Worm (Caenorhabditis elegans) whole organism, L4 larva: ENCODE measurements around the gene nlp-33.

Source experiments
- F26F4.8 ChIP-seq: fragments of 200-800 bp; sonication (Bioruptor generic); conservative IDR thresholded peaks from 2 replicates; pipeline ENCODE4 v1.3.6; 2022; ENCODE audit warnings: missing genetic modification characterization, missing compliant biosample characterization
- R02D3.7 ChIP-seq: fragments of 150-350 bp; sonication (generic microtip); optimal IDR thresholded peaks from 3 replicates; lab custom pipeline; 2014; ENCODE audit warnings: missing biosample characterization, missing genetic modification characterization
- T20F7.1 ChIP-seq: fragments of 200-800 bp; sonication (Bioruptor generic); optimal IDR thresholded peaks from 2 replicates; lab custom pipeline; 2018; ENCODE audit warnings: mild to moderate bottlenecking, missing genetic modification characterization, missing compliant biosample characterization
- T26A8.4 ChIP-seq: fragments of 200-800 bp; sonication (Bioruptor generic); IDR thresholded peaks from 2 replicates; pipeline ENCODE4 v1.3.6; 2022; ENCODE audit warnings: missing genetic modification characterization, missing compliant biosample characterization
- Y5F2A.4 ChIP-seq: fragments of 200-800 bp; sonication (Bioruptor generic); optimal IDR thresholded peaks from 2 replicates; lab custom pipeline; 2018; ENCODE audit warnings: mild to moderate bottlenecking, missing genetic modification characterization, missing compliant biosample characterization
- ZK546.5 ChIP-seq, 2 experiments: sonication (generic microtip); optimal IDR thresholded peaks; 2 replicates each; lab custom pipeline; 2017; ENCODE audit warnings: missing biosample characterization in 2 of 2, missing genetic modification characterization in 2 of 2
- aha-1 ChIP-seq: fragments of 150-350 bp; peaks from one replicate; lab custom pipeline; 2014; ENCODE audit warnings: missing biosample characterization, missing genetic modification characterization
- arid-1 ChIP-seq: fragments of 200-800 bp; sonication (Bioruptor generic); conservative IDR thresholded peaks from 2 replicates; pipeline ENCODE4 v1.3.6; 2022; ENCODE audit warnings: missing genetic modification reagents, missing genetic modification characterization, missing compliant biosample characterization
- attf-4 ChIP-seq: sonication (generic microtip); optimal IDR thresholded peaks from 3 replicates; lab custom pipeline; 2017; ENCODE audit warnings: missing biosample characterization, missing genetic modification characterization
- ceh-62 ChIP-seq: sonication (generic microtip); optimal IDR thresholded peaks from 2 replicates; lab custom pipeline; 2017; ENCODE audit warnings: missing biosample characterization, missing genetic modification characterization
- cey-2 ChIP-seq: sonication (generic microtip); optimal IDR thresholded peaks from 3 replicates; lab custom pipeline; 2017; ENCODE audit warnings: missing genetic modification characterization, mild to moderate bottlenecking, missing compliant biosample characterization, antibody characterized with exemption, borderline replicate concordance; ENCODE audit not compliant: insufficient read depth
- daf-16 ChIP-seq, 3 experiments: sonication (generic microtip); optimal IDR thresholded peaks; 2 replicates each; lab custom pipeline; 2016 to 2017; ENCODE audit warnings: missing genetic modification characterization in 3 of 3, missing genetic modification reagents in 3 of 3, mild to moderate bottlenecking in 2 of 3, missing compliant biosample characterization in 2 of 3, missing biosample characterization in 1 of 3, moderate library complexity in 1 of 3
- daf-8 ChIP-seq: fragments of 200-800 bp; sonication (Bioruptor generic); IDR thresholded peaks from 2 replicates; pipeline ENCODE4 v1.3.6; 2022; ENCODE audit warnings: missing genetic modification characterization, missing compliant biosample characterization
- dmd-9 ChIP-seq: fragments of 200-800 bp; sonication (Bioruptor generic); IDR thresholded peaks from 2 replicates; pipeline ENCODE4 v1.3.6; 2022; ENCODE audit warnings: missing genetic modification reagents, missing genetic modification characterization, missing compliant biosample characterization
- dpl-1 ChIP-seq: fragments of 150-350 bp; optimal IDR thresholded peaks from 2 replicates; lab custom pipeline; 2014; ENCODE audit warnings: missing biosample characterization, missing genetic modification reagents, missing genetic modification characterization
- duxl-1 ChIP-seq: sonication (generic microtip); optimal IDR thresholded peaks from 2 replicates; lab custom pipeline; 2016; ENCODE audit warnings: mild to moderate bottlenecking, missing genetic modification characterization, moderate library complexity, missing compliant biosample characterization; ENCODE audit not compliant: poor library complexity
- dve-1 ChIP-seq: sonication (generic microtip); optimal IDR thresholded peaks from 2 replicates; lab custom pipeline; 2017; ENCODE audit warnings: antibody characterized with exemption, mild to moderate bottlenecking, missing genetic modification characterization, missing compliant biosample characterization; ENCODE audit not compliant: insufficient read depth
- egl-27 ChIP-seq: sonication (generic microtip); optimal IDR thresholded peaks from 3 replicates; lab custom pipeline; 2017; ENCODE audit warnings: missing biosample characterization, missing genetic modification reagents, missing genetic modification characterization
- egl-43 ChIP-seq: fragments of 200-800 bp; sonication (Bioruptor generic); IDR thresholded peaks from 2 replicates; pipeline ENCODE4 v1.3.6; 2022; ENCODE audit warnings: missing genetic modification reagents, missing genetic modification characterization, missing compliant biosample characterization
- fkh-10 ChIP-seq: fragments of 150-350 bp; optimal IDR thresholded peaks from 2 replicates; lab custom pipeline; 2014; ENCODE audit warnings: missing biosample characterization, missing genetic modification reagents, missing genetic modification characterization
- hlh-11 ChIP-seq: fragments of 200-800 bp; sonication (Bioruptor generic); optimal IDR thresholded peaks from 2 replicates; lab custom pipeline; 2018; ENCODE audit warnings: mild to moderate bottlenecking, missing genetic modification characterization, missing compliant biosample characterization
- hlh-30 ChIP-seq: sonication (generic microtip); optimal IDR thresholded peaks from 2 replicates; lab custom pipeline; 2017; ENCODE audit warnings: antibody characterized with exemption, mild to moderate bottlenecking, missing genetic modification characterization, missing compliant biosample characterization; ENCODE audit not compliant: insufficient read depth
- jun-1 ChIP-seq: fragments of 150-350 bp; optimal IDR thresholded peaks from 2 replicates; lab custom pipeline; 2014; ENCODE audit warnings: missing biosample characterization, missing genetic modification reagents, missing genetic modification characterization
- lin-1 ChIP-seq: fragments of 200-800 bp; sonication (Bioruptor generic); IDR thresholded peaks from 2 replicates; pipeline ENCODE4 v1.3.6; 2022; ENCODE audit warnings: missing genetic modification reagents, missing genetic modification characterization, missing compliant biosample characterization
- lin-13 ChIP-seq: fragments of 150-350 bp; optimal IDR thresholded peaks from 2 replicates; lab custom pipeline; 2014; ENCODE audit warnings: missing biosample characterization, missing genetic modification reagents, missing genetic modification characterization
- lin-38 ChIP-seq: fragments of 200-800 bp; sonication (Bioruptor generic); IDR thresholded peaks from 2 replicates; pipeline ENCODE4 v1.3.6; 2022; ENCODE audit warnings: missing genetic modification reagents, missing genetic modification characterization, missing compliant biosample characterization
- lsy-2 ChIP-seq, 2 experiments: fragments of 150-350 bp in 1 of 2; sonication (generic microtip) in 1 of 2; optimal IDR thresholded peaks; 2 replicates each; lab custom pipeline; 2014 to 2017; ENCODE audit warnings: missing biosample characterization in 2 of 2, missing genetic modification characterization in 2 of 2
- madf-9 ChIP-seq: fragments of 200-800 bp; sonication (Bioruptor generic); conservative IDR thresholded peaks from 2 replicates; pipeline ENCODE4 v1.3.6; 2022; ENCODE audit warnings: missing genetic modification reagents, missing genetic modification characterization, missing compliant biosample characterization
- mes-2 ChIP-seq: sonication (generic microtip); optimal IDR thresholded peaks from 2 replicates; lab custom pipeline; 2016; ENCODE audit warnings: missing genotype, mild to moderate bottlenecking, missing genetic modification characterization, missing compliant biosample characterization; ENCODE audit not compliant: poor library complexity, severe bottlenecking
- nhr-102 ChIP-seq: sonication (generic microtip); optimal IDR thresholded peaks from 2 replicates; lab custom pipeline; 2016; ENCODE audit warnings: mild to moderate bottlenecking, missing genetic modification characterization, moderate library complexity, missing compliant biosample characterization
- nhr-237 ChIP-seq: sonication (generic microtip); optimal IDR thresholded peaks from 2 replicates; lab custom pipeline; 2017; ENCODE audit warnings: missing biosample characterization, missing genetic modification characterization
- nhr-25 ChIP-seq: sonication (generic microtip); optimal IDR thresholded peaks from 2 replicates; lab custom pipeline; 2017; ENCODE audit warnings: missing genetic modification characterization, mild to moderate bottlenecking, missing compliant biosample characterization, antibody characterized with exemption, moderate library complexity, borderline replicate concordance; ENCODE audit not compliant: insufficient read depth
- nhr-77 ChIP-seq: fragments of 150-350 bp; optimal IDR thresholded peaks from 2 replicates; lab custom pipeline; 2014; ENCODE audit warnings: missing biosample characterization, missing genetic modification characterization
- pqm-1 ChIP-seq: sonication (generic microtip); optimal IDR thresholded peaks from 2 replicates; lab custom pipeline; 2017; ENCODE audit warnings: missing biosample characterization, missing genetic modification characterization
- set-16 ChIP-seq: fragments of 200-800 bp; sonication (Bioruptor generic); IDR thresholded peaks from 2 replicates; pipeline ENCODE4 v1.3.6; 2022; ENCODE audit warnings: missing genetic modification reagents, missing genetic modification characterization, missing compliant biosample characterization
- skn-1 ChIP-seq: fragments of 150-350 bp; optimal IDR thresholded peaks from 2 replicates; lab custom pipeline; 2014; ENCODE audit warnings: missing biosample characterization, missing genetic modification characterization
- snpc-4 ChIP-seq: fragments of 150-350 bp; optimal IDR thresholded peaks from 2 replicates; lab custom pipeline; 2014; ENCODE audit warnings: missing biosample characterization, missing genetic modification characterization
- tra-1 ChIP-seq: fragments of 200-800 bp; sonication (Bioruptor generic); IDR thresholded peaks from 2 replicates; pipeline ENCODE4 v1.3.6; 2022; ENCODE audit warnings: missing genetic modification reagents, missing genetic modification characterization, missing compliant biosample characterization
- unc-130 ChIP-seq: sonication (generic microtip); optimal IDR thresholded peaks from 2 replicates; lab custom pipeline; 2016; ENCODE audit warnings: missing genetic modification reagents, missing genetic modification characterization, missing compliant biosample characterization
- vab-7 ChIP-seq: fragments of 200-800 bp; sonication (Bioruptor generic); IDR thresholded peaks from 2 replicates; pipeline ENCODE4 v1.3.6; 2022; ENCODE audit warnings: missing genetic modification reagents, missing genetic modification characterization, missing compliant biosample characterization
- zag-1 ChIP-seq: fragments of 150-350 bp; optimal IDR thresholded peaks from 2 replicates; lab custom pipeline; 2014; ENCODE audit warnings: missing biosample characterization, missing genetic modification characterization
- zfp-3 ChIP-seq: fragments of 200-800 bp; sonication (Bioruptor generic); conservative IDR thresholded peaks from 2 replicates; pipeline ENCODE4 v1.3.6; 2022; ENCODE audit warnings: missing genetic modification reagents, missing genetic modification characterization, missing compliant biosample characterization

Gene nlp-33

ce11 chrV:11113041-11113574 lies 34.0 kb upstream of the nlp-33 start, which contains the start of gene erfa-3 (continued):
- TF ChIP-seq hlh-11 (tag; lab: Kevin White, UChicago): peak; percentile 53
- TF ChIP-seq ceh-62: no peak
- TF ChIP-seq lin-13 (GFP tag; lab: Kevin White, UChicago): peak; percentile 60
- TF ChIP-seq ZK546.5 (tag; optimal IDR thresholded peaks at IDR 0.05; lab: Kevin White, UChicago): no peak
- TF ChIP-seq dpl-1: peak; percentile 71
- TF ChIP-seq cey-2 (tag; lab: Kevin White, UChicago): no peak
- TF ChIP-seq lin-1 (GFP tag; lab: Robert Waterston, UW): no peak
- TF ChIP-seq hlh-30 (tag; lab: Kevin White, UChicago): peak; percentile 74
- TF ChIP-seq skn-1: no peak
- no peak for TF ChIP-seq zfp-3 (GFP tag; lab: Robert Waterston, UW)
- TF ChIP-seq zag-1: no peak
- TF ChIP-seq T20F7.1 (GFP tag; lab: Kevin White, UChicago): no peak
- TF ChIP-seq mes-2 (tag; lab: Kevin White, UChicago): peak; percentile 95
- no peak for TF ChIP-seq madf-9 (GFP tag; lab: Robert Waterston, UW)
- no peak for TF ChIP-seq F26F4.8 (GFP tag; lab: Robert Waterston, UW)
- no peak for TF ChIP-seq fkh-10 (GFP tag; lab: Kevin White, UChicago)

ce11 chrV:11113607-11114006 lies 33.5 kb upstream of the nlp-33 start, which contains the start of gene math-33:
math-33 (plus strand) TSS chrV:11113907.
- TF ChIP-seq nhr-102 (tag; lab: Kevin White, UChicago): no peak
- TF ChIP-seq attf-4 (tag; lab: Kevin White, UChicago): no peak
- no peak for TF ChIP-seq egl-43 (GFP tag; lab: Robert Waterston, UW)
- TF ChIP-seq pqm-1: no peak
- TF ChIP-seq R02D3.7 (tag; lab: Kevin White, UChicago): no peak
- TF ChIP-seq T20F7.1 (GFP tag; lab: Kevin White, UChicago): no peak
- TF ChIP-seq unc-130 (GFP tag; lab: Kevin White, UChicago): no peak
- TF ChIP-seq jun-1: no peak
- TF ChIP-seq dmd-9 (GFP tag; lab: Robert Waterston, UW): no peak
- TF ChIP-seq duxl-1 (tag; lab: Kevin White, UChicago): no peak

- TF ChIP-seq ceh-62: no peak
- TF ChIP-seq lsy-2 (tag; optimal IDR thresholded peaks at IDR 0.05; lab: Kevin White, UChicago): peak in 1 of 2 experiments; percentile 17
- no peak for TF ChIP-seq daf-8 (GFP tag; lab: Robert Waterston, UW)
- TF ChIP-seq nhr-77 (tag; lab: Kevin White, UChicago): peak; percentile 31
- TF ChIP-seq T26A8.4 (GFP tag; lab: Robert Waterston, UW): 0 out of 2 replicates have a peak, but pooled peaks have one; percentile 42
- TF ChIP-seq aha-1: peak; percentile 84
- TF ChIP-seq nhr-25 (tag; lab: Kevin White, UChicago): peak; percentile 14
- TF ChIP-seq pqm-1: no peak
- TF ChIP-seq zfp-3 (GFP tag; lab: Robert Waterston, UW): peak; percentile 78; the same call in 1 of the 2 replicates
- peak; percentile 23 for TF ChIP-seq mes-2 (tag; lab: Kevin White, UChicago)
- TF ChIP-seq egl-27 (tag; lab: Kevin White, UChicago): no peak
- TF ChIP-seq T20F7.1 (GFP tag; lab: Kevin White, UChicago): peak; percentile 32
- TF ChIP-seq skn-1: no peak
- no peak for TF ChIP-seq snpc-4 (tag; lab: Kevin White, UChicago)
- no peak for TF ChIP-seq Y5F2A.4 (GFP tag; lab: Kevin White, UChicago)
- no peak for TF ChIP-seq nhr-237 (tag; lab: Kevin White, UChicago)
- TF ChIP-seq vab-7: no peak
- TF ChIP-seq set-16 (GFP tag; lab: Robert Waterston, UW): no peak
- 0 out of 2 replicates have a peak, but pooled peaks have one; percentile 10 for TF ChIP-seq tra-1
- TF ChIP-seq lin-38: peak; percentile 35; the same call in 1 of the 2 replicates
- no peak for TF ChIP-seq arid-1 (GFP tag; lab: Robert Waterston, UW)
- peak; percentile 5 for TF ChIP-seq dve-1 (tag; lab: Kevin White, UChicago)
- peak in 1 of 2 experiments; percentile 14 for TF ChIP-seq daf-16 (GFP tag; optimal IDR thresholded peaks at IDR 0.05; lab: Kevin White, UChicago)
- TF ChIP-seq daf-16 (tag; optimal IDR thresholded peaks at IDR 0.05; lab: Kevin White, UChicago): peak; percentile 28
Observed at ce11 chrV:11118179-11118725, 28.9 kb upstream of the nlp-33 start.
